Fruit fly (Drosophila melanogaster): Measurements from ENCODE around the gene CG4907.

Gene CG4907

DNA sequence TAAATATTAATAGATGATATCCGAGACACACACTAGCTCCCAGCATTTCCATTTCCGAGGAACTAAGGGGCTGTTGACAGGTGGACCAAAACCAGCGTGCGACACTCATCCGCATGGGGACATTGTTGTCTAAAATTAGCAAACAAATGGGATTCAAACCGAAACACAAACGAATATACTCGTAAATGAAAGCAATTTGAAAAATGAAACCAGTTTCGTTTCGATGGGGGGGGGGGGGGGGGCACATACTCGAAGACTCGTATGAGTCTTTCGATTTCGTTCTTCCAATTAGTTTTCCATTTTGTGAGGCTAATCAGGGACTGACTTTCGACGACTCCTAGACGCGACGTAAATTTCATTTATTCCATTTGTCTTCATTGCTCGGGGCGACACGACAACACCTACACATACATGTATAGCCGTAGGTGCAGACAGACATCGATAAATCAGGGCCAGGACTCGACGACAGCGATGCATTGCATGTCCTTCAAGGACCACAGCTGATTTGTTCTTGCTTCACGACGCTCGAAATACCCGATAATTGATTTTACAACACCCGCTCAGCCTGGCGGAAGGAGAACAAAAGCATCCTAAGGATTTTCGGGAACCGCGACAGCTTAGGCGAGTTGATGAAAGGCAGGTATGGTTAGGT is 37.7 kb downstream of the CG4907 start:
- TF ChIP-seq CrebA (GFP tag; optimal IDR thresholded peaks at IDR 0.05; ENCODE audit: borderline replicate concordance) (no peak), Jra (GFP tag; optimal IDR thresholded peaks at IDR 0.05) (no peak)

- TF ChIP-seq Rel (GFP tag; optimal IDR thresholded peaks at IDR 0.05) (no peak), Rel (tag; optimal IDR thresholded peaks at IDR 0.05) (peak; percentile 0), Sp1 (GFP tag; optimal IDR thresholded peaks at IDR 0.05) (no peak)
Measured at dm6 chr3R:22669789-22670426, 40.7 kb downstream of the CG4907 start.

DNA sequence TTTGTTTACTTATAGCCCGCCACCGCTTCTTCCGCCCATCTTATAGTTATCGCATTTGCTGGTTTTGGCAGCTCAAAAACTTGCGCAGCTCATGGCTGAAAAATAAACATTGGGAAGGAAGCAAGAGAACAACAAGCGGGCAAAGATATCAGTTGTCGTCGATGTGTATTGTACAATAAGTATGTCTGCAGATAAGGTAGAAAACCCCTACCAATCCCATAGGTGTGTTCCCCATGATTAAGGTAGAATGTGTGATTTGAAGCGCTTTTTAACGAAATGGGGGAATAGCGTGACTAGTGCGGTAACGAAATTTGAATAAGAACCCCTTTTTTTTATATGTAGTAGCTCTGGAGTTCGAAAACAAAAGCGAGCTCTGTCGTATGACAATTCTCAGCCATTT is 41.4 kb downstream of the CG4907 start:
- no peak for TF ChIP-seq br (GFP tag; optimal IDR thresholded peaks at IDR 0.05)
- TF ChIP-seq Rel (GFP tag; optimal IDR thresholded peaks at IDR 0.05) = no peak
- peak; percentile 70 for TF ChIP-seq Rel (tag; optimal IDR thresholded peaks at IDR 0.05)

DNA sequence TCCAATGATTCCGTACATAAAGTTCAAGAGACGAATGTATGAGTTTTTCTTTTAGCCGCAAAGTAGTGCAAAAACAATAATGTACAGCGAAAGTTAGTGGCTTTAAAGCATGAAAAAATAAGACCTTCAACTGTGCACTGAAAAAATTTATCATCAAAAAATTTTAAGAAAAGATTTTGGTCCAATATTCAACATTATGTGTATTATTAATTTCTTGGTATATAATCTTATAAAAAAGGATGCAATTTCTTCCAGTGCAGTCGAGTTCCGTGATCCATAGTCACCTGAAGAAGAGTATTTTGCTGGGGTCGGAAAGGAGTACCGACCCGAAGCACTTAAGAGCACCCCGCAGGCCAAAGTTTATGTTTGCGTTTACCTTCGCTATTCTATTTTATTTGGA is 41.9 kb downstream of the CG4907 start:
- no peak for TF ChIP-seq Myc (optimal IDR thresholded peaks at IDR 0.05)
- no peak for TF ChIP-seq sv (GFP tag; optimal IDR thresholded peaks at IDR 0.05)
- peak; percentile 26 for TF ChIP-seq rgr (GFP tag; optimal IDR thresholded peaks at IDR 0.05)
- peak; percentile 2 for TF ChIP-seq Hnf4 (GFP tag; optimal IDR thresholded peaks at IDR 0.05)
- peak; percentile 9 for TF ChIP-seq psq (GFP tag; optimal IDR thresholded peaks at IDR 0.05)
- no peak for TF ChIP-seq br (GFP tag; optimal IDR thresholded peaks at IDR 0.05)
- TF ChIP-seq h (GFP tag; optimal IDR thresholded peaks at IDR 0.05) = peak; percentile 21
- TF ChIP-seq foxo (GFP tag; optimal IDR thresholded peaks at IDR 0.05) = peak in 1 of 2 experiments; percentile 17

DNA sequence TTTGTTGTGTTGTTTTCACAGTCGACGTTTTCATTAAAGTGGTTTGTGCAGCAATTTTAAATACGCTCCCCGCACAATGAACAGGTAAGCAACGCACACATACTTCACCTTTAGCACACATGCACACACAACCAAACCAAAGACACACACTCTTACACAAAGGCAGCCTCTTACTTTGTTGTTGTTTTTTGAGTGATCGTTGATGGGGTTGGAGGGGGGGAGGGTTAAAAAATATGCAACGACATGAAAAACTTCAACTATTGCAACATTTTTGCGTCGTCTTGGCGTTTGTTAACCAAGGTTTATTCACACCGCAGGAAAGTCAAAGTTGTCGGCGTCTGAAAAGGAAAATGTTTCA is 42.6 kb downstream of the CG4907 start:
- TF ChIP-seq h (GFP tag; optimal IDR thresholded peaks at IDR 0.05) (no peak), Hr83 (GFP tag; optimal IDR thresholded peaks at IDR 0.05; ENCODE audit: poor library complexity, severe bottlenecking) (no peak), Hr78 (GFP tag; optimal IDR thresholded peaks at IDR 0.05) (no peak), CG9705 (GFP tag; optimal IDR thresholded peaks at IDR 0.05) (no peak), dl (GFP tag; optimal IDR thresholded peaks at IDR 0.05; ENCODE audit: insufficient read depth in 1 of 2, partially characterized antibody in 2 of 2) (no peak), Dif (GFP tag; optimal IDR thresholded peaks at IDR 0.05; ENCODE audit: partially characterized antibody) (no peak), sage (GFP tag; optimal IDR thresholded peaks at IDR 0.05) (no peak), OdsH (GFP tag; optimal IDR thresholded peaks at IDR 0.05) (no peak), fru (GFP tag; optimal IDR thresholded peaks at IDR 0.05) (no peak), rgr (GFP tag; optimal IDR thresholded peaks at IDR 0.05) (no peak), CrebA (GFP tag; optimal IDR thresholded peaks at IDR 0.05; ENCODE audit: borderline replicate concordance) (no peak), ey (GFP tag; optimal IDR thresholded peaks at IDR 0.05) (no peak), brk (GFP tag; optimal IDR thresholded peaks at IDR 0.05) (no peak), jim (GFP tag; optimal IDR thresholded peaks at IDR 0.05) (no peak), dmrt93B (GFP tag; optimal IDR thresholded peaks at IDR 0.05) (no peak), Dfd (GFP tag; optimal IDR thresholded peaks at IDR 0.05) (no peak), usp (GFP tag; optimal IDR thresholded peaks at IDR 0.05) (no peak)

DNA sequence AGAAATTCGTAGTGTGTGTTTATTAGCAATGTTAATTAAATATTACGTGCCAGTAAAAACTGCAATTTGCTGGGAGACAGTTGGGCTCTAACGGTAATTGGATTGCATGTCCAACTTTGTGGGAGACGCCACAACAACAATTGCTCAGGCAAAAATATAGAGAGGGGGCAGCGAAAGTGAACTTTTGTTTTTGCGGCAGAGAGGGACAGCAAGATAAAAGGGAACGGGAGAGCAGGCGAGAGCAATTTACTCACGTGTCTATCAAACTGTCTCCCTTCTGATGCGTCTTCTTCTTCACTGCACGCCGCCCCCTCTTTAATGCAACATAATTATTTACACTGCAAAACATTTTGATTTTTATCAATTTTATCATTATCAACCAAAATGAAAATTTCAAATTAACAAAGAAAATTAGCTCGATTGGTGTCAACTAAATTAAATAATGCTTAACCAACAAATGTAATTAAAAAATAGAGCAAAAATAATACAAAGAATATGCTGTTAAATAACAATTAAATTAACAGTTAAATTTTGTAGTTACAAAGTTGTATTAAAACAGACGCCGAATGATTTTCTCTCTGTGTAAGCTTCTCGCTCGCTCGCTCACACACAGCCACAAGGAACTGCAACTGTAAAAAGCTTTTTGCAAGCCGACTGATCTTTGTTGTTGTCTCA is 43.1 kb downstream of the CG4907 start:
- TF ChIP-seq Jra (GFP tag; optimal IDR thresholded peaks at IDR 0.05) (peak; percentile 21), GATAd (GFP tag; optimal IDR thresholded peaks at IDR 0.05) (no peak), OdsH (GFP tag; optimal IDR thresholded peaks at IDR 0.05) (peak; percentile 89), Sp1 (GFP tag; optimal IDR thresholded peaks at IDR 0.05) (peak; percentile 92), Hr83 (GFP tag; optimal IDR thresholded peaks at IDR 0.05; ENCODE audit: poor library complexity, severe bottlenecking) (no peak), ey (GFP tag; optimal IDR thresholded peaks at IDR 0.05) (peak; percentile 88), dsf (GFP tag; optimal IDR thresholded peaks at IDR 0.05; ENCODE audit: borderline replicate concordance) (peak; percentile 45), N (GFP tag; optimal IDR thresholded peaks at IDR 0.05) (no peak), dl (GFP tag; optimal IDR thresholded peaks at IDR 0.05; ENCODE audit: insufficient read depth in 1 of 2, partially characterized antibody in 2 of 2) (peak; percentile 10 to 43), fru (GFP tag; optimal IDR thresholded peaks at IDR 0.05) (peak; percentile 79), dmrt93B (GFP tag; optimal IDR thresholded peaks at IDR 0.05) (peak; percentile 89), br (GFP tag; optimal IDR thresholded peaks at IDR 0.05) (peak; percentile 84), HLH106 (tag; optimal IDR thresholded peaks at IDR 0.05) (peak; percentile 93), usp (GFP tag; optimal IDR thresholded peaks at IDR 0.05) (no peak), Dif (GFP tag; optimal IDR thresholded peaks at IDR 0.05; ENCODE audit: partially characterized antibody) (peak; percentile 44), sage (GFP tag; optimal IDR thresholded peaks at IDR 0.05) (peak; percentile 66), foxo (GFP tag; optimal IDR thresholded peaks at IDR 0.05) (peak in 1 of 2 experiments; percentile 91), psq (GFP tag; optimal IDR thresholded peaks at IDR 0.05) (peak; percentile 81), CG32264 (GFP tag; optimal IDR thresholded peaks at IDR 0.05) (peak; percentile 60), brk (GFP tag; optimal IDR thresholded peaks at IDR 0.05) (peak; percentile 51), Myc (optimal IDR thresholded peaks at IDR 0.05) (no peak), CG9705 (GFP tag; optimal IDR thresholded peaks at IDR 0.05) (peak; percentile 78), rgr (GFP tag; optimal IDR thresholded peaks at IDR 0.05) (peak; percentile 88), pan (optimal IDR thresholded peaks at IDR 0.05) (no peak), CrebA (GFP tag; optimal IDR thresholded peaks at IDR 0.05; ENCODE audit: borderline replicate concordance) (no peak), Mio (GFP tag; optimal IDR thresholded peaks at IDR 0.05) (no peak), Hnf4 (GFP tag; optimal IDR thresholded peaks at IDR 0.05) (peak; percentile 65)

Data from whole organism, wandering third instar larva.